Worm (Caenorhabditis elegans): ENCODE measurements around the gene arrd-11.

- no peak for TF ChIP-seq tlp-1 (tag; optimal IDR thresholded peaks at IDR 0.05)
- no peak for TF ChIP-seq unc-86 (tag; optimal IDR thresholded peaks at IDR 0.05)
- TF ChIP-seq nhr-77 (tag; optimal IDR thresholded peaks at IDR 0.05) = peak; percentile 61
- no peak for TF ChIP-seq ceh-82 (tag; optimal IDR thresholded peaks at IDR 0.05)
- TF ChIP-seq nhr-28 (tag; optimal IDR thresholded peaks at IDR 0.05) = no peak
- TF ChIP-seq hpl-2 (GFP tag; optimal IDR thresholded peaks at IDR 0.05) = no peak
- TF ChIP-seq unc-62 (GFP tag; optimal IDR thresholded peaks at IDR 0.05) = no peak
- TF ChIP-seq ceh-90 (tag; optimal IDR thresholded peaks at IDR 0.05) = no peak
- no peak for TF ChIP-seq elt-2 (tag; optimal IDR thresholded peaks at IDR 0.05)
- TF ChIP-seq ama-1 (optimal IDR thresholded peaks at IDR 0.05) = no peak
- TF ChIP-seq lin-14 (GFP tag; optimal IDR thresholded peaks at IDR 0.05) = no peak
- no peak for TF ChIP-seq lin-35 (GFP tag; optimal IDR thresholded peaks at IDR 0.05)
Observed at ce11 chrII:13806269-13806668, 43.1 kb downstream of the arrd-11 start.

Data from whole organism, L1 larva.